Fruit fly (Drosophila melanogaster) whole organism, adult: ENCODE results near the gene CG15458.
A peak's percentile ranks its signal among the peaks of the same experiment; 100 is the strongest.

ENCODE experiments used
- CG11617 ChIP-seq: fragments of 200-800 bp; sonication (Bioruptor generic); optimal IDR thresholded peaks from 2 replicates; lab custom pipeline; 2017; ENCODE audit warnings: mild to moderate bottlenecking, missing biosample characterization, missing genetic modification reagents, missing genetic modification characterization
- CG12768 ChIP-seq: fragments of 200-800 bp; sonication (Bioruptor generic); optimal IDR thresholded peaks from 2 replicates; lab custom pipeline; 2017; ENCODE audit warnings: missing biosample characterization, missing genetic modification characterization, mild to moderate bottlenecking, moderate library complexity, missing genetic modification reagents
- CG14711 ChIP-seq: fragments of 200-800 bp; sonication (Bioruptor generic); optimal IDR thresholded peaks from 2 replicates; lab custom pipeline; 2018; ENCODE audit warnings: missing biosample characterization, mild to moderate bottlenecking, missing genetic modification characterization, moderate library complexity
- CG1620 ChIP-seq: fragments of 200-800 bp; sonication (Bioruptor generic); optimal IDR thresholded peaks from 2 replicates; lab custom pipeline; 2016; ENCODE audit warnings: missing biosample characterization, missing genetic modification characterization
- CG33017 ChIP-seq: fragments of 200-800 bp; sonication (Bioruptor generic); optimal IDR thresholded peaks from 2 replicates; lab custom pipeline; 2018; ENCODE audit warnings: missing biosample characterization, mild to moderate bottlenecking, missing genetic modification characterization, moderate library complexity
- CG5204 ChIP-seq: fragments of 200-800 bp; sonication (Bioruptor generic); optimal IDR thresholded peaks from 2 replicates; lab custom pipeline; 2016; ENCODE audit warnings: missing biosample characterization, missing genetic modification characterization
- CG7045 ChIP-seq: fragments of 200-800 bp; sonication (Bioruptor generic); optimal IDR thresholded peaks from 2 replicates; lab custom pipeline; 2017; ENCODE audit warnings: missing biosample characterization, mild to moderate bottlenecking, missing genetic modification characterization
- CG7101 ChIP-seq: fragments of 200-800 bp; sonication (Bioruptor generic); optimal IDR thresholded peaks from 2 replicates; lab custom pipeline; 2018; ENCODE audit warnings: missing biosample characterization, mild to moderate bottlenecking, missing genetic modification characterization, moderate library complexity
- Clk ChIP-seq: fragments of 200-800 bp; sonication (Bioruptor generic); optimal IDR thresholded peaks from 2 replicates; lab custom pipeline; 2017; ENCODE audit warnings: missing biosample characterization, missing genetic modification characterization
- Crg-1 ChIP-seq: fragments of 200-800 bp; sonication (Bioruptor generic); optimal IDR thresholded peaks from 2 replicates; lab custom pipeline; 2016; ENCODE audit warnings: missing biosample characterization, missing genetic modification characterization
- Hr96 ChIP-seq: fragments of 200-800 bp; sonication (Bioruptor generic); optimal IDR thresholded peaks from 2 replicates; lab custom pipeline; 2016; ENCODE audit warnings: missing biosample characterization, missing genetic modification characterization
- Mnt ChIP-seq: fragments of 200-800 bp; sonication (Bioruptor generic); optimal IDR thresholded peaks from 2 replicates; lab custom pipeline; 2016; ENCODE audit warnings: missing biosample characterization, mild to moderate bottlenecking, missing genetic modification characterization
- bab1 ChIP-seq: fragments of 200-800 bp; sonication (Bioruptor generic); optimal IDR thresholded peaks from 3 replicates; lab custom pipeline; 2019; ENCODE audit warnings: missing biosample characterization, mild to moderate bottlenecking, missing genetic modification characterization, moderate library complexity
- cic ChIP-seq: fragments of 200-800 bp; sonication (Bioruptor generic); optimal IDR thresholded peaks from 2 replicates; lab custom pipeline; 2017; ENCODE audit warnings: missing biosample characterization, mild to moderate bottlenecking, missing genetic modification characterization, moderate library complexity
- cnc ChIP-seq, 2 experiments: fragments of >200 bp; optimal IDR thresholded peaks; 2 replicates each; lab custom pipeline; 2017
- kay ChIP-seq: fragments of 200-800 bp; sonication (Bioruptor generic); peaks from one replicate; lab custom pipeline; 2016; ENCODE audit warnings: missing biosample characterization, missing genetic modification characterization, borderline replicate concordance
- ovo ChIP-seq: fragments of 200-800 bp; sonication (Bioruptor generic); optimal IDR thresholded peaks from 2 replicates; lab custom pipeline; 2016; ENCODE audit warnings: missing biosample characterization, missing genetic modification characterization
- pad ChIP-seq: fragments of 200-800 bp; sonication (Bioruptor generic); optimal IDR thresholded peaks from 3 replicates; lab custom pipeline; 2017; ENCODE audit warnings: missing biosample characterization, missing genetic modification characterization, mild to moderate bottlenecking, moderate library complexity, missing genetic modification reagents
- tj ChIP-seq: fragments of 200-800 bp; sonication (Bioruptor generic); optimal IDR thresholded peaks from 3 replicates; lab custom pipeline; 2017; ENCODE audit warnings: missing biosample characterization, mild to moderate bottlenecking, missing genetic modification characterization, moderate library complexity
- toe ChIP-seq: fragments of 200-800 bp; sonication (Bioruptor generic); optimal IDR thresholded peaks from 2 replicates; lab custom pipeline; 2016; ENCODE audit warnings: missing biosample characterization, missing genetic modification characterization

Gene CG15458

DNA sequence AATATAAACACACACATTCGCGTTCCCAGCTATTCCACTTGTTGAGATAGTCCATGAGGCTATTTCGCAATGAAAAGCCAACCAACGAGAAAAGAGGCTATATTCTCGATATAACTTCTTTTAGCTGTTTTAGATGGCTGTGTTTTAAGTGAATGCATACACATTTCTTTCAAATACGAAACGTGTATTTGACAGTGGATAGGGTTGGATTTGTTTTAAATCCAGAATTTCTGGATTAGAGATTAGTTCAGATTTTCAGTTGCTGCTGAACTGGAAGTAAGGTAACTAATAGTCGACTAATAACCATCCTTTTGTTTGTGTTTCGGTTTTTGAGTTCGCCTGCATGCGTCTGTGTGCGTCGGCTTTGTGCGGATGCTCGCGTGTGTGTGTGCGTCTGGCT lies 9.2 kb upstream of the CG15458 start:
- TF ChIP-seq toe (GFP tag; lab: Kevin White, UChicago) (no peak), CG33017 (no peak), ovo (GFP tag; lab: Kevin White, UChicago) (no peak), cic (GFP tag; lab: Kevin White, UChicago) (no peak), Hr96 (GFP tag; lab: Kevin White, UChicago) (no peak)

DNA sequence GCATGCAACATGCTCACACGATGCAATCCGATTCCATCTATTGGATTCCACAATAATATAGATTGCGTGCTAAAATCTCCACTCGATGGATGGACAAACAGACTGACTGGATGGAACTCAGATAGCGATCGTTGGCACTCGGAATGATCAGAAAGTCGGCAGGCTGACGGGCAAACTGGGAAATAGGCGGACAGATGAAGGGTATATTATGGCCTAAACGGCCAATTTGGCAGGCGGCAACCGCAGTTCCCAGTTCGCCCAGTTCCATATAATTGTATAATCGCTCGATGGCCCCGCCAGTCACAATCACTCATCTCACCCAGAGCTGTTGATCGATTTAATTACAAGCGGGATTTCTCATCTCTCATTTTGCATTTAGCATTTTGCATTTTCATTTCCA lies 5.3 kb upstream of the CG15458 start, which contains the start of gene Obp19d:
TSS of gene Obp19d (plus strand) at position 301 of the 400 bp plus-strand sequence.
- TF ChIP-seq CG14711 (no peak), ovo (GFP tag; lab: Kevin White, UChicago) (no peak), toe (GFP tag; lab: Kevin White, UChicago) (no peak), bab1 (GFP tag; lab: Kevin White, UChicago) (no peak), kay (no peak)

DNA sequence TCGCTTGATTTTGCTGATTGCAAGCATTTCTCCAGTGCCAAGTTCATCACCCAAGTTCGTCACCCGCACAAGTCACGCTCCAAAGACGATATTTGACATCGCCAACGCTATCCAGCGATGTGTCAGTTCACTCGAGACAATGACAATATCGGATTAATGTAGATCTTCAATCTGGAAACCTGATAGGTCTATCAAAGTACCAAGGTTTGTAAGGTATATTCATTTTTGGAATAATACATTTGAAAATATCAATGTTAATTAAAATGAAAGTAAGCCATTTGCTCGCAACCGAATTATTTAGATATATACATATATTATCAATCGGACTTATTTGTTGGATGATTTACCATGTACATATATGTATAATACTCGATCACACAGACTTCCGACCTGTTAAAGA lies 4.9 kb upstream of the CG15458 start, which contains the start of gene Obp19c:
TSS of gene Obp19c (minus strand) at position 101 of the 400 bp plus-strand sequence.
- TF ChIP-seq Mnt (no peak), tj (GFP tag; lab: Kevin White, UChicago) (peak; percentile 3)

DNA sequence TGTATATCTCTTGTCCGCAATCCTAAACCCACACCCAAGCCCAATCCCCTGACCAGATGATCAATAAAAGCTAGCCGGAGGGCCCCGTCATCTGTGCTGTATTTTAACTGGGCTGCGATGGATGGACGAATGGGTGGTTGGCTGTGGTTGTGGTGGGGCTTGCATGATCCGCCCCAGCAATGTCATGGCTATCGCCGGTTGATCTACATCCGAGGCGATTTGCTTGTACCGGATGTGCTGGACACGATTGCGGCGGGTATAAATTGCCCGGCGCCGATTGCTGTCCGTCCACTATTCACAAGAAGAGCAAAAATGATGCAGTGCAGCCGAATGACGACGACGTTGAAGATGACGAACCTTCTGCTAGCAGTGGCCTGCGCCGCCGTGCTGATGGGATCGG lies 2.4 kb upstream of the CG15458 start, which contains the start of gene Obp19b:
TSS of gene Obp19b (plus strand) at position 301 of the 400 bp plus-strand sequence.
- TF ChIP-seq CG11617 (GFP tag; lab: Kevin White, UChicago) (no peak), CG33017 (no peak), Clk (GFP tag; lab: Kevin White, UChicago) (no peak), kay (no peak), CG12768 (GFP tag; lab: Kevin White, UChicago) (no peak), cnc (optimal IDR thresholded peaks at IDR 0.05; lab: Kevin White, UChicago) (no peak), bab1 (GFP tag; lab: Kevin White, UChicago) (no peak), CG7045 (GFP tag; lab: Kevin White, UChicago) (no peak), CG1620 (GFP tag; lab: Kevin White, UChicago) (no peak), Mnt (no peak), CG5204 (no peak), CG7101 (tag; lab: Kevin White, UChicago) (no peak)

DNA sequence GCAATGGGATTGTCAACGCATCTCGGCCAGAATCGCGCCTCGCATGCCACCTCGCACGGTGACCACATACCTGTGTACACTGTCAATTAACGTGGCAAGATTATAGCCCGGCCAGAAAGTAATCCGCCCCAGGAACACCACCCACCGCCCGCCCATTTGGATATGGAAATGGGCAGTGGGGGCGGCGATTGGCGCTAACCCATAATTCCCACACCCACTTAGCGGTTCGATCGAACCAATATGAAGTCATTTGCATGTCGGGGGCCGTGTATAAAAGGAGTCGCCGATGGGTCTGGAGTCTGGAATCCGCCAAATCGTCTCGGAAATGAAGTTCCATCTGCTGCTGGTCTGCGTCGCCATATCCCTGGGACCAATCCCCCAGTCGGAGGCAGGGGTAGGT lies 1.4 kb upstream of the CG15458 start, which contains the start of gene Obp19a:
TSS of gene Obp19a (plus strand) at position 301 of the 400 bp plus-strand sequence.
- no peak for TF ChIP-seq CG12768 (GFP tag; lab: Kevin White, UChicago)
- TF ChIP-seq toe (GFP tag; lab: Kevin White, UChicago) = no peak
- no peak for TF ChIP-seq tj (GFP tag; lab: Kevin White, UChicago)
- TF ChIP-seq ovo (GFP tag; lab: Kevin White, UChicago) = no peak
- TF ChIP-seq cic (GFP tag; lab: Kevin White, UChicago) = no peak
- no peak for TF ChIP-seq Hr96 (GFP tag; lab: Kevin White, UChicago)
- TF ChIP-seq bab1 (GFP tag; lab: Kevin White, UChicago) = no peak
- TF ChIP-seq Crg-1 (GFP tag; lab: Kevin White, UChicago) = no peak
- TF ChIP-seq CG7045 (GFP tag; lab: Kevin White, UChicago) = no peak
- no peak for TF ChIP-seq Clk (GFP tag; lab: Kevin White, UChicago)
- no peak for TF ChIP-seq Mnt
- no peak for TF ChIP-seq CG33017
- TF ChIP-seq cnc (optimal IDR thresholded peaks at IDR 0.05; lab: Kevin White, UChicago) = no peak
- no peak for TF ChIP-seq kay
- TF ChIP-seq pad (GFP tag; lab: Kevin White, UChicago) = no peak
- TF ChIP-seq CG14711 = no peak
- TF ChIP-seq CG7101 (tag; lab: Kevin White, UChicago) = no peak
- no peak for TF ChIP-seq CG1620 (GFP tag; lab: Kevin White, UChicago)
- TF ChIP-seq CG11617 (GFP tag; lab: Kevin White, UChicago) = no peak

DNA sequence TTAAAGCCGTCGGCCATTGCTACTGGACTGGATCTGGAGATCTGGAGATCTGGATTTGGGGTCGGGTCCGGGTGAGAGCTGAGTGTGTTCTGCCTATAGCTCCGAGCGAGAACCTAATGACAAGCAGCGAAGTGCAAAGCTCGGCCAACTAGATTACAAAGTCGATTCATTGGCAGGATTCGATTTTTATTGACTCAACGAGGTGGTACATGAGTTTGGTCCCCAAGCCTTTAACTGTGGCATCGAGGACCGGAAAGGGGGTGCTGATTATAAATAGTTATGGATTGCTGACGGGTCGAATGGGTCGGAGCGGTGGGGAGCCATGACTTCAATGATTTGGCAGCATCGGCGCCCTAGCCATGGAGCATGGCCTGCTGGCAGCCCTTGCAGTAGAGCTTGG lies 518 bp downstream of the CG15458 start, which contains the start of gene CG15459:
TSS of gene CG15459 (minus strand) at position 101 of the 400 bp plus-strand sequence.
- no peak for TF ChIP-seq CG12768 (GFP tag; lab: Kevin White, UChicago)
- TF ChIP-seq Clk (GFP tag; lab: Kevin White, UChicago) = no peak
- TF ChIP-seq CG1620 (GFP tag; lab: Kevin White, UChicago) = no peak

DNA sequence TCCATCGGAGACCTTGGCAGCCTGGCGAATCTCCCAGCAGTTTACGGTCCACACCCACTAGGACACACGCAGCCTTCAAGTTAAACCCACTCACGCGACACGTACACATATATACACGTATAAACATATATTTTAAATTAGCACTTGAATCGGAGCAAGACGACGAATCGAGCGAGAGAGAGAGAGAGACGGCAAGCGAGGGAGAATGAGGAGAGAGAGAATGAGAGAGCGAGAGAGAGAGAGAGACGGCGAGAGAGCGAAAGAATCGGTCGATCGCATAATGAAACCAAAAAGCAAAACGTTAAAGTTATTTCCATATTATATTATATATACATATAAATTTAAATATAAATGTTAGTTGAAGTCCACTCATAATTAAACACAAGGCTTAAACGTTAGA lies 2.4 kb downstream of the CG15458 start:
- TF ChIP-seq Clk (GFP tag; lab: Kevin White, UChicago) = no peak
- TF ChIP-seq CG7045 (GFP tag; lab: Kevin White, UChicago) = no peak
- TF ChIP-seq CG7101 (tag; lab: Kevin White, UChicago) = no peak
- TF ChIP-seq kay = no peak
- no peak for TF ChIP-seq CG11617 (GFP tag; lab: Kevin White, UChicago)
- no peak for TF ChIP-seq CG5204
- no peak for TF ChIP-seq pad (GFP tag; lab: Kevin White, UChicago)
- no peak for TF ChIP-seq cnc (optimal IDR thresholded peaks at IDR 0.05; lab: Kevin White, UChicago)
- TF ChIP-seq Crg-1 (GFP tag; lab: Kevin White, UChicago) = no peak
- TF ChIP-seq CG1620 (GFP tag; lab: Kevin White, UChicago) = no peak
- no peak for TF ChIP-seq CG14711
- TF ChIP-seq Hr96 (GFP tag; lab: Kevin White, UChicago) = no peak
- TF ChIP-seq CG33017 = no peak
- TF ChIP-seq toe (GFP tag; lab: Kevin White, UChicago) = no peak
- TF ChIP-seq bab1 (GFP tag; lab: Kevin White, UChicago) = no peak
- no peak for TF ChIP-seq cic (GFP tag; lab: Kevin White, UChicago)
- no peak for TF ChIP-seq tj (GFP tag; lab: Kevin White, UChicago)
- no peak for TF ChIP-seq CG12768 (GFP tag; lab: Kevin White, UChicago)
